Worm (Caenorhabditis elegans): ENCODE results near the gene mrpl-44.

DNA sequence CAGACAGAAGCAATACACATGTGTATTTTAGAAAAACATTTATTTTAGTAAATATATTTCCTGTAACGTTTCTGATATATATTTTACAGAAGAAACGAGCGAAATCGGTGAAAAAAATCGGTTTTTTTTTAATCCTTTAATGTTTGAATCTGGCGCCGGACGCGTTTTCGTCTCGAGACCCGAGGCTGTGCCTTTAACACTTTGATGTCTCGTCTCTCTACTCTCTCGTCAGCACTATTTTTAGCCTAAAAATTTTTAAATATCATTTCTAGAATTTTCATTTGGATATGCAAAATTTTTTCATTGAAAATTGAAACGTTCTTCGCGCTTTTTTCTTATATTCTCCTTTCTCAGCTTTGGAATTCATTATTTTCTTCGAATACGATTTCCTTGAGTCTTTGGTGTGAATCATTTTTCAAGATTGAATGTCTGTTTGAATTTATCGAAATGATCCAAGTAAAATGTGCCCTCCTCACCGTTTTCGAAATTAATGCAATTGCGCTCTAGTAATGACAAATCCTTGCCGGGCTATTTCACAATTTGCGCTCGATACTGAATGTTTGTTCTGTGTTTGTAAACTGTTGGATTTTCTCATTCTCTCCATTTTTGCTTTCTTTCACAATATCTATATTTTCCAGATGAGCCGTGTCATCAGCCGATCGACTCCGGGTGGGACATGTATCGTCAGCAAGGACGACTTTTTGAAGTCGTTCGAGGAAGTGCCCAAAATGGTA lies 34.6 kb downstream of the mrpl-44 start, which contains the start of gene cls-2:
- TF ChIP-seq snpc-4 (GFP tag; optimal IDR thresholded peaks at IDR 0.05): no peak
- no peak for TF ChIP-seq snpc-4 (tag; optimal IDR thresholded peaks at IDR 0.05)
- TF ChIP-seq Y53G8AR.9 (GFP tag; conservative IDR thresholded peaks at IDR 0.05): 0 out of 2 replicates have a peak, but pooled peaks have one; percentile 45
- TF ChIP-seq K12H6.12 (tag; optimal IDR thresholded peaks at IDR 0.05): no peak
- no peak for TF ChIP-seq lin-35 (GFP tag; optimal IDR thresholded peaks at IDR 0.05)
- TF ChIP-seq chd-7 (tag; optimal IDR thresholded peaks at IDR 0.05): no peak
- no peak for TF ChIP-seq nfya-1 (tag; optimal IDR thresholded peaks at IDR 0.05; ENCODE audit: borderline replicate concordance, insufficient read depth)
- TF ChIP-seq cebp-1 (GFP tag; IDR thresholded peaks at IDR 0.05): no peak
- TF ChIP-seq cebp-1 (tag; optimal IDR thresholded peaks at IDR 0.05): peak; percentile 76
- TF ChIP-seq B0261.1 (tag; optimal IDR thresholded peaks at IDR 0.05): no peak

All from whole organism, young adult.